Fruit fly (Drosophila melanogaster): ENCODE results near the gene TfIIFalpha.

Gene TfIIFalpha

DNA sequence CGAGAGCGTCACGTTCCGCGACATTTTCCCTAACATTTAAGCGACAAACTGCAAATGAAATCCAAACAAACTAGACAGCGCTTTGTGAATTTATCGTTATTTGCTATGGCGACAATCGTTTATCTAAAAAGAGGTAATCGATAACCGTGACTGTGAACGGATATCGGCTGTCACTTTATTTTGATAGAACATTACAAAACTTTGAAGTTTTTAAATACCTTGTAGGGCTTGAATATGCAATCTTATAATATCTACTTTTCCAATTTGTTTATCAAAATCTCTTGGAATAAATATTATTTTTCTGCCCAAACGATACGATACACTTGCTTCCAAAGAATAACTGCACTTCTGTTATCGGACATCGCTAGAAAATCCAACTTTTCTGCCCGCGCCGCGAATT lies at the start of gene TfIIFalpha, which contains the start of gene CG1024:
TSS of gene TfIIFalpha (plus strand) at position 339 of the 400 bp plus-strand sequence.
TSS of gene CG1024 (minus strand) at position 200 of the 400 bp plus-strand sequence.
- peak; percentile 27 for TF ChIP-seq dsf (GFP tag; optimal IDR thresholded peaks at IDR 0.05; ENCODE audit: borderline replicate concordance)
- no peak for TF ChIP-seq foxo (GFP tag; optimal IDR thresholded peaks at IDR 0.05)
- TF ChIP-seq Hnf4 (GFP tag; optimal IDR thresholded peaks at IDR 0.05): no peak
- no peak for TF ChIP-seq Dif (GFP tag; optimal IDR thresholded peaks at IDR 0.05; ENCODE audit: partially characterized antibody)
- TF ChIP-seq usp (GFP tag; optimal IDR thresholded peaks at IDR 0.05): no peak
- TF ChIP-seq h (GFP tag; optimal IDR thresholded peaks at IDR 0.05): peak; percentile 24
- no peak for TF ChIP-seq Dfd (GFP tag; optimal IDR thresholded peaks at IDR 0.05)
- peak; percentile 22 for TF ChIP-seq HLH106 (tag; optimal IDR thresholded peaks at IDR 0.05)
- no peak for TF ChIP-seq br (GFP tag; optimal IDR thresholded peaks at IDR 0.05)
- TF ChIP-seq ey (GFP tag; optimal IDR thresholded peaks at IDR 0.05): peak; percentile 12
- TF ChIP-seq CrebA (GFP tag; optimal IDR thresholded peaks at IDR 0.05; ENCODE audit: borderline replicate concordance): no peak
- peak; percentile 6 for TF ChIP-seq rgr (GFP tag; optimal IDR thresholded peaks at IDR 0.05)
- TF ChIP-seq CG32264 (GFP tag; optimal IDR thresholded peaks at IDR 0.05): no peak
- no peak for TF ChIP-seq Hr83 (GFP tag; optimal IDR thresholded peaks at IDR 0.05; ENCODE audit: poor library complexity, severe bottlenecking)
- no peak for TF ChIP-seq Rel (GFP tag; optimal IDR thresholded peaks at IDR 0.05)
- no peak for TF ChIP-seq Rel (tag; optimal IDR thresholded peaks at IDR 0.05)
- TF ChIP-seq CG9705 (GFP tag; optimal IDR thresholded peaks at IDR 0.05): no peak
- no peak for TF ChIP-seq Hr78 (GFP tag; optimal IDR thresholded peaks at IDR 0.05)
- TF ChIP-seq pan (optimal IDR thresholded peaks at IDR 0.05): no peak

DNA sequence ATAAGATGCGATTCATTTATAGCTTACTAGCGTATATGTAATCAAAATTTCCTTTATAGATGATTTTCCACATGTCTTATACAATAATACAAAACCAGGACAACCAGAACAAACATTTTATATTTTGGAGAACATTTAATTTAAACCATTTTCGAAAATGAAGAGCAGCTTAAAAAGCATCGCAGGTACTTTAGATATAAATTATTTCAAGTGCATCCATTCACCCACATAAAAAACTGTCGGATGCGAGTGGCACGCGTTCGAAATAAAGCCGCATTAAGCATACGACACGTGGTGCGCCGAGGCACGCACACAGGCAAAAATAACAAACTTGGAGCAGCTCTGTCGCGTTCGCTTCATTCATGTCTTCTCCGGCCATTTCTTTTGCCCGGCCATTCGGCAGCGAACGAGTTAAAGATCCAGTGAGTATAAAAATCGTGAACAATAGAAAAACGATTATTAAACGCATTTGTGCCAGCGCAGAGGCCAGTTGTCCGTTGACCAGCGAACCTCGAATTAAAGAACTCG lies 45.3 kb upstream of the TfIIFalpha start, which contains the start of gene Osi19:
TSS of gene Osi19 (plus strand) at position 457 of the 528 bp plus-strand sequence.
- no peak for TF ChIP-seq dmrt93B (GFP tag; optimal IDR thresholded peaks at IDR 0.05)
- no peak for TF ChIP-seq sv (GFP tag; optimal IDR thresholded peaks at IDR 0.05)
- no peak for TF ChIP-seq brk (GFP tag; optimal IDR thresholded peaks at IDR 0.05)
- TF ChIP-seq Rel (GFP tag; optimal IDR thresholded peaks at IDR 0.05): no peak
- TF ChIP-seq Rel (tag; optimal IDR thresholded peaks at IDR 0.05): no peak
- no peak for TF ChIP-seq psq (GFP tag; optimal IDR thresholded peaks at IDR 0.05)
- no peak for TF ChIP-seq CG9705 (GFP tag; optimal IDR thresholded peaks at IDR 0.05)
- no peak for TF ChIP-seq lola (GFP tag; optimal IDR thresholded peaks at IDR 0.05)
- TF ChIP-seq N (GFP tag; optimal IDR thresholded peaks at IDR 0.05): no peak
- no peak for TF ChIP-seq fru (GFP tag; optimal IDR thresholded peaks at IDR 0.05)
- TF ChIP-seq br (GFP tag; optimal IDR thresholded peaks at IDR 0.05): no peak
- TF ChIP-seq OdsH (GFP tag; optimal IDR thresholded peaks at IDR 0.05): no peak
- TF ChIP-seq Mio (GFP tag; optimal IDR thresholded peaks at IDR 0.05): no peak
- no peak for TF ChIP-seq foxo (GFP tag; optimal IDR thresholded peaks at IDR 0.05)
- TF ChIP-seq GATAd (GFP tag; optimal IDR thresholded peaks at IDR 0.05): no peak
- no peak for TF ChIP-seq h (GFP tag; optimal IDR thresholded peaks at IDR 0.05)
- no peak for TF ChIP-seq Hnf4 (GFP tag; optimal IDR thresholded peaks at IDR 0.05)
- TF ChIP-seq Sp1 (GFP tag; optimal IDR thresholded peaks at IDR 0.05): no peak

DNA sequence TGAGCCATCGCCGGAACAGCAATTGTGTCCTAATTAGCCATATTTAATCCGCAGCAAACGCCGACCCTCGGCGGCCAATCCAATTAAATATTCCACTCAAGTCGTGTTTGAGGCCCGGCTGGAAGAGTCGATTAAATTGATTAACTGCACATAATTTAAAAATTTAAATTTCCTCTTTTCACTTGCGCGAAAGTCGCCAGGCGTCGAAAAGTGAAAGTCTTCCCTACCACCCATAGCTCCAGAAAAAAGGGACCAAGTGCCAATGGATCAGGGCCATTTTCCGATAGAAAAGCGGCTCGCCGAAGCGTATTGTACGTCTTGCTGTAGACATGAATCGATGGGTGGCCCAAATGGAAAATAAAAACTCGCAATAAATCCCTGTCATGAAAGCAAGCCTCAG lies 42.9 kb upstream of the TfIIFalpha start:
- TF ChIP-seq psq (GFP tag; optimal IDR thresholded peaks at IDR 0.05): no peak
- TF ChIP-seq br (GFP tag; optimal IDR thresholded peaks at IDR 0.05): no peak
- TF ChIP-seq ey (GFP tag; optimal IDR thresholded peaks at IDR 0.05): no peak
- TF ChIP-seq Mio (GFP tag; optimal IDR thresholded peaks at IDR 0.05): no peak
- no peak for TF ChIP-seq sage (GFP tag; optimal IDR thresholded peaks at IDR 0.05)
- no peak for TF ChIP-seq dmrt93B (GFP tag; optimal IDR thresholded peaks at IDR 0.05)
- no peak for TF ChIP-seq Vsx2 (GFP tag; optimal IDR thresholded peaks at IDR 0.05; ENCODE audit: partially characterized antibody)
- no peak for TF ChIP-seq Hr78 (GFP tag; optimal IDR thresholded peaks at IDR 0.05)
- TF ChIP-seq h (GFP tag; optimal IDR thresholded peaks at IDR 0.05): no peak

DNA sequence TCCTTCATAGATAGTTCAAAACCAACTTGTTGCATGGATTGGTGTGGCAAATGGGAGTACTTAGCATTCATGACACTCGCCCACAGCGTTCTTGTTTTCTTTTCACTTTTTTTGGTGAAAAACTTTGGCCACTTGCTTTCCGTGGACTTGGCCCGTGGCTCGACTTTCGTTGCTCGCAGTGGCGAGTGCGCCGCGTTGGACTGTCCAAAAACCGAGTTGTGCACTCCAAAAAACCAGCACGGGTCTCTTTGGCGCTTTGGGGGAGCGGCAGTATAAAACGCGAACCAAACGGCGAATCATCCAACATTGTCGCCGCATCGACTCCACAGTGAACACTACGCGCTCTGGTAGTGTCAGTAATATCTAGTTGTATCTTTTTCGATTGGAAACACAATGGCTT lies 40.5 kb upstream of the TfIIFalpha start, which contains the start of gene Osi20:
TSS of gene Osi20 (plus strand) at position 301 of the 400 bp plus-strand sequence.
- TF ChIP-seq Sp1 (GFP tag; optimal IDR thresholded peaks at IDR 0.05) (no peak), CG32264 (GFP tag; optimal IDR thresholded peaks at IDR 0.05) (no peak), Abd-B (GFP tag; optimal IDR thresholded peaks at IDR 0.05) (no peak), pan (optimal IDR thresholded peaks at IDR 0.05) (no peak), sv (GFP tag; optimal IDR thresholded peaks at IDR 0.05) (no peak), Mio (GFP tag; optimal IDR thresholded peaks at IDR 0.05) (no peak), Dif (GFP tag; optimal IDR thresholded peaks at IDR 0.05; ENCODE audit: partially characterized antibody) (no peak), GATAd (GFP tag; optimal IDR thresholded peaks at IDR 0.05) (no peak), usp (GFP tag; optimal IDR thresholded peaks at IDR 0.05) (no peak), HLH106 (tag; optimal IDR thresholded peaks at IDR 0.05) (no peak), CrebA (GFP tag; optimal IDR thresholded peaks at IDR 0.05; ENCODE audit: borderline replicate concordance) (no peak), N (GFP tag; optimal IDR thresholded peaks at IDR 0.05) (no peak), psq (GFP tag; optimal IDR thresholded peaks at IDR 0.05) (no peak), Hr78 (GFP tag; optimal IDR thresholded peaks at IDR 0.05) (no peak), Hnf4 (GFP tag; optimal IDR thresholded peaks at IDR 0.05) (no peak), Dfd (GFP tag; optimal IDR thresholded peaks at IDR 0.05) (no peak), woc (GFP tag; optimal IDR thresholded peaks at IDR 0.05) (no peak), dmrt93B (GFP tag; optimal IDR thresholded peaks at IDR 0.05) (no peak), h (GFP tag; optimal IDR thresholded peaks at IDR 0.05) (no peak)
